Worm (Caenorhabditis elegans) whole organism, L2 larva: ENCODE data around the gene cox-10.

Experiments used
- C34F6.9 ChIP-seq: fragments of 150-350 bp; optimal IDR thresholded peaks from 2 replicates; lab custom pipeline; 2014; ENCODE audit warnings: missing biosample characterization, missing genetic modification characterization
- F13H6.1 ChIP-seq: sonication (generic microtip); optimal IDR thresholded peaks from 2 replicates; lab custom pipeline; 2016; ENCODE audit warnings: missing genetic modification characterization, missing compliant biosample characterization
- R02D3.7 ChIP-seq: fragments of 150-350 bp; optimal IDR thresholded peaks from 2 replicates; lab custom pipeline; 2014; ENCODE audit warnings: missing biosample characterization, missing genetic modification characterization
- Y55F3AM.14 ChIP-seq: fragments of 200-800 bp; sonication (Bioruptor generic); optimal IDR thresholded peaks from 2 replicates; lab custom pipeline; 2018; ENCODE audit warnings: mild to moderate bottlenecking, missing genetic modification characterization, missing compliant biosample characterization
- ZK546.5 ChIP-seq: sonication (generic microtip); optimal IDR thresholded peaks from 2 replicates; lab custom pipeline; 2017; ENCODE audit warnings: missing biosample characterization, missing genetic modification characterization
- alr-1 ChIP-seq: fragments of 150-350 bp; optimal IDR thresholded peaks from 2 replicates; lab custom pipeline; 2014; ENCODE audit warnings: missing biosample characterization, missing genetic modification characterization
- aly-2 ChIP-seq: fragments of 150-350 bp; optimal IDR thresholded peaks from 2 replicates; lab custom pipeline; 2014; ENCODE audit warnings: missing biosample characterization, missing genetic modification characterization
- ama-1 ChIP-seq: fragments of 150-350 bp; optimal IDR thresholded peaks from 2 replicates; lab custom pipeline; 2018; ENCODE audit warnings: inconsistent platforms
- blmp-1 ChIP-seq: sonication (generic microtip); optimal IDR thresholded peaks from 2 replicates; lab custom pipeline; 2017; ENCODE audit warnings: missing genetic modification characterization, mild to moderate bottlenecking, missing compliant biosample characterization, antibody characterized with exemption, moderate library complexity; ENCODE audit not compliant: insufficient read depth
- ceh-16 ChIP-seq: fragments of 150-350 bp; optimal IDR thresholded peaks from 2 replicates; lab custom pipeline; 2014; ENCODE audit warnings: missing biosample characterization, missing genetic modification characterization
- ceh-82 ChIP-seq: fragments of 150-350 bp; optimal IDR thresholded peaks from 2 replicates; lab custom pipeline; 2014; ENCODE audit warnings: missing biosample characterization, missing genetic modification characterization
- crh-2 ChIP-seq: sonication (generic microtip); optimal IDR thresholded peaks from 2 replicates; lab custom pipeline; 2017; ENCODE audit warnings: missing biosample characterization, missing genetic modification characterization
- dmd-4 ChIP-seq: sonication (generic microtip); optimal IDR thresholded peaks from 2 replicates; lab custom pipeline; 2017; ENCODE audit warnings: missing biosample characterization, missing genetic modification characterization
- egl-27 ChIP-seq: sonication (generic microtip); optimal IDR thresholded peaks from 3 replicates; lab custom pipeline; 2017; ENCODE audit warnings: missing biosample characterization, missing genetic modification reagents, missing genetic modification characterization
- elt-1 ChIP-seq: fragments of 150-350 bp; optimal IDR thresholded peaks from 2 replicates; lab custom pipeline; 2014; ENCODE audit warnings: missing biosample characterization, missing genetic modification characterization
- elt-3 ChIP-seq: sonication (generic microtip); optimal IDR thresholded peaks from 2 replicates; lab custom pipeline; 2017; ENCODE audit warnings: missing biosample characterization, missing genetic modification characterization
- fos-1 ChIP-seq: fragments of 150-350 bp; optimal IDR thresholded peaks from 2 replicates; lab custom pipeline; 2014; ENCODE audit warnings: missing biosample characterization, missing genetic modification characterization
- gmeb-1 ChIP-seq: fragments of 150-350 bp; optimal IDR thresholded peaks from 2 replicates; lab custom pipeline; 2014; ENCODE audit warnings: missing biosample characterization, missing genetic modification characterization
- lin-11 ChIP-seq: fragments of 150-350 bp; sonication (generic microtip); optimal IDR thresholded peaks from 2 replicates; lab custom pipeline; 2014; ENCODE audit warnings: missing biosample characterization, missing genetic modification characterization, inconsistent platforms, mixed read lengths
- lin-13 ChIP-seq: fragments of 150-350 bp; optimal IDR thresholded peaks from 2 replicates; lab custom pipeline; 2014; ENCODE audit warnings: missing biosample characterization, missing genetic modification reagents, missing genetic modification characterization
- lin-39 ChIP-seq: fragments of 150-350 bp; optimal IDR thresholded peaks from 2 replicates; lab custom pipeline; 2014; ENCODE audit warnings: missing biosample characterization, missing genetic modification reagents, missing genetic modification characterization
- lsy-2 ChIP-seq, 2 experiments: fragments of 150-350 bp in 1 of 2; sonication (generic microtip) in 1 of 2; optimal IDR thresholded peaks; 2 replicates each; lab custom pipeline; 2014 to 2017; ENCODE audit warnings: missing biosample characterization in 2 of 2, missing genetic modification characterization in 2 of 2
- mab-5 ChIP-seq: fragments of 150-350 bp; optimal IDR thresholded peaks from 2 replicates; lab custom pipeline; 2014; ENCODE audit warnings: missing biosample characterization, missing genetic modification characterization
- mbf-1 ChIP-seq: sonication (generic microtip); optimal IDR thresholded peaks from 2 replicates; lab custom pipeline; 2017; ENCODE audit warnings: missing biosample characterization, missing genetic modification characterization
- mdl-1 ChIP-seq, 2 experiments: fragments of 150-350 bp in 1 of 2; sonication (generic microtip) in 1 of 2; optimal IDR thresholded peaks; 2 replicates each; lab custom pipeline; 2017; ENCODE audit warnings: missing biosample characterization in 2 of 2, missing genetic modification characterization in 2 of 2
- nhr-10 ChIP-seq: sonication (generic microtip); optimal IDR thresholded peaks from 2 replicates; lab custom pipeline; 2017; ENCODE audit warnings: missing biosample characterization, missing genetic modification characterization
- nhr-11 ChIP-seq: fragments of 150-350 bp; optimal IDR thresholded peaks from 2 replicates; lab custom pipeline; 2014; ENCODE audit warnings: missing biosample characterization, missing genetic modification characterization
- nhr-12 ChIP-seq: fragments of 150-350 bp; optimal IDR thresholded peaks from 2 replicates; lab custom pipeline; 2014; ENCODE audit warnings: missing biosample characterization, missing genetic modification characterization
- nhr-129 ChIP-seq: fragments of 150-350 bp; optimal IDR thresholded peaks from 2 replicates; lab custom pipeline; 2014; ENCODE audit warnings: missing biosample characterization, missing genetic modification characterization
- nhr-21 ChIP-seq: fragments of 150-350 bp; optimal IDR thresholded peaks from 2 replicates; lab custom pipeline; 2014; ENCODE audit warnings: missing biosample characterization, missing genetic modification characterization
- nhr-23 ChIP-seq: fragments of 150-350 bp; optimal IDR thresholded peaks from 2 replicates; lab custom pipeline; 2014; ENCODE audit warnings: missing biosample characterization, missing genetic modification reagents, missing genetic modification characterization
- nhr-237 ChIP-seq: fragments of 150-350 bp; optimal IDR thresholded peaks from 2 replicates; lab custom pipeline; 2014; ENCODE audit warnings: missing biosample characterization, missing genetic modification characterization
- nhr-25 ChIP-seq: fragments of 150-350 bp; sonication (generic microtip); optimal IDR thresholded peaks from 3 replicates; lab custom pipeline; 2014; ENCODE audit warnings: missing biosample characterization, missing genetic modification characterization
- nhr-6 ChIP-seq: fragments of 150-350 bp; optimal IDR thresholded peaks from 2 replicates; lab custom pipeline; 2014; ENCODE audit warnings: missing biosample characterization, missing genetic modification characterization
- nhr-77 ChIP-seq: fragments of 150-350 bp; optimal IDR thresholded peaks from 2 replicates; lab custom pipeline; 2014; ENCODE audit warnings: missing biosample characterization, missing genetic modification characterization
- peb-1 ChIP-seq: fragments of 150-350 bp; optimal IDR thresholded peaks from 2 replicates; lab custom pipeline; 2014; ENCODE audit warnings: missing biosample characterization, missing genetic modification characterization
- sem-4 ChIP-seq: fragments of 150-350 bp; optimal IDR thresholded peaks from 2 replicates; lab custom pipeline; 2014; ENCODE audit warnings: missing biosample characterization, missing genetic modification reagents, missing genetic modification characterization
- skn-1 ChIP-seq: sonication (generic microtip); optimal IDR thresholded peaks from 2 replicates; lab custom pipeline; 2017; ENCODE audit warnings: missing biosample characterization, missing genetic modification characterization
- sma-3 ChIP-seq: sonication (generic microtip); optimal IDR thresholded peaks from 2 replicates; lab custom pipeline; 2016; ENCODE audit warnings: missing genetic modification reagents, missing genetic modification characterization, missing compliant biosample characterization
- sma-9 ChIP-seq, 2 experiments: fragments of 150-350 bp in 1 of 2; sonication (generic microtip) in 1 of 2; optimal IDR thresholded peaks; 2 replicates each; lab custom pipeline; 2014 to 2016; ENCODE audit warnings: missing genetic modification characterization in 2 of 2, mild to moderate bottlenecking in 1 of 2, missing biosample characterization in 1 of 2, missing compliant biosample characterization in 1 of 2, missing genetic modification reagents in 1 of 2, moderate library complexity in 1 of 2
- snpc-4 ChIP-seq: fragments of 150-350 bp; optimal IDR thresholded peaks from 2 replicates; lab custom pipeline; 2014; ENCODE audit warnings: missing biosample characterization, missing genetic modification characterization
- unc-39 ChIP-seq: fragments of 150-350 bp; optimal IDR thresholded peaks from 2 replicates; lab custom pipeline; 2014; ENCODE audit warnings: missing biosample characterization, missing genetic modification characterization
- unc-55 ChIP-seq: fragments of 150-350 bp; sonication (generic microtip); optimal IDR thresholded peaks from 3 replicates; lab custom pipeline; 2014; ENCODE audit warnings: missing biosample characterization, missing genetic modification reagents, missing genetic modification characterization
- unc-62 ChIP-seq: fragments of 150-350 bp; optimal IDR thresholded peaks from 2 replicates; lab custom pipeline; 2014; ENCODE audit warnings: missing biosample characterization, missing genetic modification reagents, missing genetic modification characterization
- zag-1 ChIP-seq: fragments of 150-350 bp; optimal IDR thresholded peaks from 2 replicates; lab custom pipeline; 2014; ENCODE audit warnings: missing biosample characterization, missing genetic modification characterization
- ztf-1 ChIP-seq: fragments of 200-800 bp; sonication (Bioruptor generic); conservative IDR thresholded peaks from 2 replicates; pipeline ENCODE4 v1.3.6; 2022; ENCODE audit warnings: missing genetic modification characterization, missing compliant biosample characterization
- ztf-11 ChIP-seq: sonication (generic microtip); optimal IDR thresholded peaks from 2 replicates; lab custom pipeline; 2017; ENCODE audit warnings: missing biosample characterization, missing genetic modification characterization
- ztf-4 ChIP-seq: fragments of 150-350 bp; optimal IDR thresholded peaks from 2 replicates; lab custom pipeline; 2014; ENCODE audit warnings: missing biosample characterization, missing genetic modification characterization

The cox-10 gene

ce11 chrII:12658409-12658808, 21.3 kb upstream of the cox-10 start:
- TF ChIP-seq snpc-4 (tag; lab: Kevin White, UChicago), result peak; percentile 14
- TF ChIP-seq skn-1, result no peak
- peak; percentile 3 for TF ChIP-seq nhr-129 (tag; lab: Kevin White, UChicago)

- no peak for TF ChIP-seq nhr-21
- TF ChIP-seq unc-55 (GFP tag; lab: Kevin White, UChicago), result peak; percentile 45
- TF ChIP-seq snpc-4 (tag; lab: Kevin White, UChicago), result no peak
- no peak for TF ChIP-seq zag-1 (tag; lab: Kevin White, UChicago)
- no peak for TF ChIP-seq ama-1 (lab: Kevin White, UChicago)
- TF ChIP-seq fos-1 (tag; lab: Kevin White, UChicago), result no peak
- peak; percentile 49 for TF ChIP-seq F13H6.1 (tag; lab: Kevin White, UChicago)
- TF ChIP-seq gmeb-1, result no peak
- TF ChIP-seq elt-1 (tag; lab: Kevin White, UChicago), result no peak
- TF ChIP-seq alr-1 (tag; lab: Kevin White, UChicago), result no peak
- no peak for TF ChIP-seq nhr-12 (tag; lab: Kevin White, UChicago)
- TF ChIP-seq nhr-23 (tag; lab: Kevin White, UChicago), result no peak
- peak in 1 of 2 experiments; percentile 16 for TF ChIP-seq mdl-1 (tag; optimal IDR thresholded peaks at IDR 0.05; lab: Kevin White, UChicago)
- no peak for TF ChIP-seq nhr-11 (tag; lab: Kevin White, UChicago)
- no peak for TF ChIP-seq nhr-25 (tag; lab: Kevin White, UChicago)
- TF ChIP-seq mab-5 (tag; lab: Kevin White, UChicago), result no peak
- no peak for TF ChIP-seq unc-62
- no peak for TF ChIP-seq egl-27
- TF ChIP-seq ztf-1, result no peak
- TF ChIP-seq R02D3.7 (tag; lab: Kevin White, UChicago), result no peak
- TF ChIP-seq lsy-2 (tag; optimal IDR thresholded peaks at IDR 0.05; lab: Kevin White, UChicago), result peak in 1 of 2 experiments; percentile 48
- TF ChIP-seq lin-39 (tag; lab: Kevin White, UChicago), result no peak
- no peak for TF ChIP-seq nhr-6
- TF ChIP-seq dmd-4, result no peak
- no peak for TF ChIP-seq sma-3 (GFP tag; lab: Kevin White, UChicago)
- peak; percentile 56 for TF ChIP-seq sma-9 (GFP tag; optimal IDR thresholded peaks at IDR 0.05; lab: Kevin White, UChicago)
- TF ChIP-seq sma-9 (tag; optimal IDR thresholded peaks at IDR 0.05; lab: Kevin White, UChicago), result no peak
- no peak for TF ChIP-seq aly-2 (tag; lab: Kevin White, UChicago)
- TF ChIP-seq unc-39 (tag; lab: Kevin White, UChicago), result no peak
- no peak for TF ChIP-seq elt-3
- TF ChIP-seq nhr-77 (tag; lab: Kevin White, UChicago), result no peak
- no peak for TF ChIP-seq peb-1 (tag; lab: Kevin White, UChicago)
- no peak for TF ChIP-seq nhr-10
- TF ChIP-seq ztf-11, result no peak
- TF ChIP-seq mbf-1 (tag; lab: Kevin White, UChicago), result no peak
- no peak for TF ChIP-seq skn-1
- no peak for TF ChIP-seq lin-11 (tag; lab: Kevin White, UChicago)
- peak; percentile 35 for TF ChIP-seq nhr-129 (tag; lab: Kevin White, UChicago)
- no peak for TF ChIP-seq ceh-16 (tag; lab: Kevin White, UChicago)
- TF ChIP-seq ztf-4 (tag; lab: Kevin White, UChicago), result no peak
- no peak for TF ChIP-seq nhr-237 (tag; lab: Kevin White, UChicago)
- TF ChIP-seq crh-2 (tag; lab: Kevin White, UChicago), result no peak
- no peak for TF ChIP-seq blmp-1
- no peak for TF ChIP-seq ceh-82 (tag; lab: Kevin White, UChicago)
- TF ChIP-seq Y55F3AM.14, result no peak
- TF ChIP-seq C34F6.9 (tag; lab: Kevin White, UChicago), result peak; percentile 59
- TF ChIP-seq ZK546.5 (tag; lab: Kevin White, UChicago), result no peak
- peak; percentile 69 for TF ChIP-seq sem-4
- no peak for TF ChIP-seq lin-13
These were observed 19.9 kb upstream of the cox-10 start for ce11 chrII:12659676-12660371.
